Worm (Caenorhabditis elegans) whole organism, mixed stage, embryonic: Measurements from ENCODE around the gene M163.7.

ENCODE experiments used
- blmp-1 ChIP-seq: fragments of 150-350 bp; optimal IDR thresholded peaks from 2 replicates; lab custom pipeline; 2014; ENCODE audit warnings: missing biosample characterization, missing genetic modification characterization
- elt-1 ChIP-seq: sonication (generic microtip); optimal IDR thresholded peaks from 2 replicates; lab custom pipeline; 2017; ENCODE audit warnings: missing genetic modification characterization, mild to moderate bottlenecking, missing compliant biosample characterization, antibody characterized with exemption, moderate library complexity, borderline replicate concordance; ENCODE audit not compliant: insufficient read depth
- mep-1 ChIP-seq: fragments of 150-350 bp; optimal IDR thresholded peaks from 2 replicates; lab custom pipeline; 2017; ENCODE audit warnings: missing biosample characterization, missing genetic modification reagents, missing genetic modification characterization, inconsistent platforms
- nhr-28 ChIP-seq: fragments of 150-350 bp; optimal IDR thresholded peaks from 2 replicates; lab custom pipeline; 2014; ENCODE audit warnings: missing biosample characterization, missing genetic modification characterization
- unc-39 ChIP-seq: fragments of 150-350 bp; optimal IDR thresholded peaks from 2 replicates; lab custom pipeline; 2014; ENCODE audit warnings: missing biosample characterization, missing genetic modification characterization

DNA sequence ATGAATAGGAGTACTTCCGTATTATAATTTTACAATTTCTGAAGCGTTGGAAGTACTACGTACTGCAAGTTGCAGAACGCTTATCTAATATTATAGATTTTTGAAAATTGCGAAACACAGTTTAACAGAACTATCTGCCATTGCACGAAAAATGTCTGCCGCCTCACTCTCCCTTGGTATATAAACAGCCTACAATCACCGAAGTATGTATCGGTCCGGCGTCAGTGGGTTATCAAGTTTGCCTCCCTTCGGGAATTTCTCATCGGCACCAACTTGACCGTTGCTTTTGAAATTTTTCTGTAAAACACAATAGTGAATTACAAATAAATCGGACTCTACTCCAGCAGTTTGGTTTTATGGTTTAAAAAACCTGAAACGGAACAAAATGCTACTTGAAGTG lies 12.7 kb downstream of the M163.7 start:
- TF ChIP-seq elt-1 (tag; lab: Kevin White, UChicago) (no peak), mep-1 (no peak), blmp-1 (tag; lab: Kevin White, UChicago) (no peak), unc-39 (tag; lab: Kevin White, UChicago) (no peak), nhr-28 (tag; lab: Kevin White, UChicago) (no peak)
